Fruit fly (Drosophila melanogaster) Kc167 (cell line): ENCODE data around the gene CG13005.

Source experiments
- Myc ChIP-seq: fragments of >200 bp; optimal IDR thresholded peaks from 2 replicates; lab custom pipeline; 2017; ENCODE audit warnings: missing external identifiers
- Sin3A ChIP-seq: fragments of >200 bp; optimal IDR thresholded peaks from 2 replicates; lab custom pipeline; 2018; ENCODE audit warnings: missing external identifiers
- h ChIP-seq: fragments of >200 bp; optimal IDR thresholded peaks from 3 replicates; lab custom pipeline; 2018; ENCODE audit warnings: missing external identifiers
- insv ChIP-seq: fragments of >200 bp; optimal IDR thresholded peaks from 3 replicates; lab custom pipeline; 2018; ENCODE audit warnings: missing external identifiers
- psq ChIP-seq: fragments of >200 bp; optimal IDR thresholded peaks from 2 replicates; lab custom pipeline; 2017; ENCODE audit warnings: missing external identifiers
- ttk ChIP-seq: sonication (Bioruptor generic); optimal IDR thresholded peaks from 2 replicates; lab custom pipeline; 2017; ENCODE audit warnings: missing external identifiers

CG13005 gene

dm6 chrX:16818186-16818585 is 14.7 kb downstream of the CG13005 start:
- TF ChIP-seq h (lab: Kevin White, UChicago) (no peak), insv (no peak)

- no peak for TF ChIP-seq ttk (lab: Kevin White, UChicago)
- TF ChIP-seq h (lab: Kevin White, UChicago), result no peak
- TF ChIP-seq psq (lab: Kevin White, UChicago), result no peak
- no peak for TF ChIP-seq insv
- no peak for TF ChIP-seq Myc
- no peak for TF ChIP-seq Sin3A (lab: Kevin White, UChicago)
Measured at dm6 chrX:16820665-16821064, 17.2 kb downstream of the CG13005 start.

- TF ChIP-seq Myc (no peak), Sin3A (lab: Kevin White, UChicago) (no peak), h (lab: Kevin White, UChicago) (no peak), psq (lab: Kevin White, UChicago) (no peak), ttk (lab: Kevin White, UChicago) (no peak), insv (no peak)
Measured at dm6 chrX:16821216-16821615, 17.8 kb downstream of the CG13005 start.

dm6 chrX:16822080-16822479 is 18.6 kb downstream of the CG13005 start:
- TF ChIP-seq Sin3A (lab: Kevin White, UChicago), result no peak
- TF ChIP-seq h (lab: Kevin White, UChicago), result no peak
- TF ChIP-seq insv, result no peak
- no peak for TF ChIP-seq Myc
- no peak for TF ChIP-seq ttk (lab: Kevin White, UChicago)
- no peak for TF ChIP-seq psq (lab: Kevin White, UChicago)

dm6 chrX:16829439-16830028 is 26.1 kb downstream of the CG13005 start:
- TF ChIP-seq h (lab: Kevin White, UChicago) (no peak), Myc (no peak), psq (lab: Kevin White, UChicago) (no peak), Sin3A (lab: Kevin White, UChicago) (no peak), ttk (lab: Kevin White, UChicago) (no peak), insv (no peak)

- no peak for TF ChIP-seq h (lab: Kevin White, UChicago)
- TF ChIP-seq ttk (lab: Kevin White, UChicago), result no peak
Measured at dm6 chrX:16830081-16830480, 26.6 kb downstream of the CG13005 start.

dm6 chrX:16831848-16832247 is 28.4 kb downstream of the CG13005 start:
- TF ChIP-seq h (lab: Kevin White, UChicago), result no peak
- no peak for TF ChIP-seq ttk (lab: Kevin White, UChicago)
- no peak for TF ChIP-seq Sin3A (lab: Kevin White, UChicago)
- no peak for TF ChIP-seq insv
- TF ChIP-seq psq (lab: Kevin White, UChicago), result no peak
- TF ChIP-seq Myc, result no peak

- TF ChIP-seq Sin3A (lab: Kevin White, UChicago) (no peak), h (lab: Kevin White, UChicago) (no peak), psq (lab: Kevin White, UChicago) (no peak), insv (no peak), Myc (no peak), ttk (lab: Kevin White, UChicago) (no peak)
Measured at dm6 chrX:16833097-16833496, 29.6 kb downstream of the CG13005 start.

dm6 chrX:16834259-16834658 is 30.8 kb downstream of the CG13005 start:
- no peak for TF ChIP-seq Myc
- TF ChIP-seq Sin3A (lab: Kevin White, UChicago), result no peak
- TF ChIP-seq ttk (lab: Kevin White, UChicago), result no peak
- no peak for TF ChIP-seq h (lab: Kevin White, UChicago)
- no peak for TF ChIP-seq psq (lab: Kevin White, UChicago)
- no peak for TF ChIP-seq insv

- TF ChIP-seq h (lab: Kevin White, UChicago) (no peak), Myc (no peak), Sin3A (lab: Kevin White, UChicago) (no peak), insv (no peak), psq (lab: Kevin White, UChicago) (no peak), ttk (lab: Kevin White, UChicago) (no peak)
Measured at dm6 chrX:16835304-16835703, 31.9 kb downstream of the CG13005 start, which contains the start of the genes CG13004 and CG46306. Gene CG13004, minus strand, starts transcription at chrX:16835520. Gene CG46306, minus strand, starts transcription at chrX:16835520.

dm6 chrX:16836091-16836799 is 32.8 kb downstream of the CG13005 start:
- TF ChIP-seq Myc (no peak), insv (no peak), ttk (lab: Kevin White, UChicago) (no peak), psq (lab: Kevin White, UChicago) (no peak), h (lab: Kevin White, UChicago) (no peak)

- TF ChIP-seq h (lab: Kevin White, UChicago), result no peak
- TF ChIP-seq Myc, result no peak
- no peak for TF ChIP-seq Sin3A (lab: Kevin White, UChicago)
- no peak for TF ChIP-seq ttk (lab: Kevin White, UChicago)
- no peak for TF ChIP-seq insv
- TF ChIP-seq psq (lab: Kevin White, UChicago), result no peak
Measured at dm6 chrX:16836805-16837333, 33.4 kb downstream of the CG13005 start.
